Fruit fly (Drosophila melanogaster): ENCODE data around the gene Gorab.

The Gorab gene

DNA sequence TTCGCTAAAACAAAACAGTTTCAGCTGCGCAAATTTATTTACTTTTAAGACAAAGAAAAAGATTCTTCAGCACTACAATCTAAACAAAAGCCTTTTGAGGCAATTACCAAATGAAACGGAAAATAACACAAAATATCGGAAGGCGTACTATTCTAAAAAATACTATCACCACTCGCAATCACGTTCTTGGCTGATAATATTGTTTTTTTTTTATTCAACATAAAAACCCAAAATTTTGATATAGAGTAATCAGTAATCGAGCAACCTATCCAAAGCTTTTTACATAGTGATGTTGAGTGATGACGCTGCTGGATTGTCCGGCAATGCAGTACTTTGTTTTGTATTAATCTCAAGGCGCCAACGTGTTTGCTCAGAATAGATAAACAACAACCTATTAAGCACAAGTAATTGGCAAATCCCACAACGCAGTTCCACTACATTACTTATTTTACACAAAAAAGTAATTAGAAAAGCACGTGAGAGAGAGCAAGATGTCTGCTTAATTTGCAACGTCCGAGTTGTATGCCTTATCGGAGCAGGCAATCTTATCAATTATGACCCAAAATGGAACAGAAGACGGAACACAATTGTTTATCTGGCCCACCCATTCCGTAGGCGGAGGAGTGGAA is 2.4 kb upstream of the Gorab start:
- TF ChIP-seq Hr4 (GFP tag; optimal IDR thresholded peaks at IDR 0.05) (peak; percentile 39), CG8119 (GFP tag; IDR thresholded peaks at IDR 0.05) (peak; percentile 24; the same call in 1 of the 3 replicates), acj6 (GFP tag; optimal IDR thresholded peaks at IDR 0.05) (peak; percentile 38), esn (GFP tag; optimal IDR thresholded peaks at IDR 0.05) (peak; percentile 31), Smox (GFP tag; optimal IDR thresholded peaks at IDR 0.05) (peak; percentile 1), Hr39 (GFP tag; optimal IDR thresholded peaks at IDR 0.05) (peak; percentile 12), CG6792 (GFP tag; optimal IDR thresholded peaks at IDR 0.05) (no peak), Eip93F (GFP tag; optimal IDR thresholded peaks at IDR 0.05) (peak; percentile 34), lz (GFP tag; optimal IDR thresholded peaks at IDR 0.05) (peak; percentile 11), vri (GFP tag; optimal IDR thresholded peaks at IDR 0.05) (peak; percentile 29), Met (GFP tag; optimal IDR thresholded peaks at IDR 0.05) (peak; percentile 29), topi (GFP tag; optimal IDR thresholded peaks at IDR 0.05) (peak; percentile 33), CG10631 (GFP tag; optimal IDR thresholded peaks at IDR 0.05) (peak; percentile 26), CG11762 (GFP tag; optimal IDR thresholded peaks at IDR 0.05; ENCODE audit: insufficient read depth) (no peak), Gug (GFP tag; IDR thresholded peaks at IDR 0.05) (no peak), CG15336 (GFP tag; IDR thresholded peaks at IDR 0.05) (peak; percentile 27; the same call in 1 of the 2 replicates), cyc (GFP tag; optimal IDR thresholded peaks at IDR 0.05) (no peak), achi (GFP tag; optimal IDR thresholded peaks at IDR 0.05) (no peak), CG3919 (GFP tag; optimal IDR thresholded peaks at IDR 0.05) (peak; percentile 19), CG8319 (GFP tag; optimal IDR thresholded peaks at IDR 0.05) (no peak), fkh (GFP tag; optimal IDR thresholded peaks at IDR 0.05) (peak; percentile 37), OdsH (GFP tag; optimal IDR thresholded peaks at IDR 0.05) (peak; percentile 31), CG32006 (GFP tag; optimal IDR thresholded peaks at IDR 0.05) (peak; percentile 50), CG6163 (GFP tag; IDR thresholded peaks at IDR 0.05) (0 out of 3 replicates have a peak, but pooled peaks have one; percentile 6), svp (GFP tag) (no peak), ss (GFP tag; optimal IDR thresholded peaks at IDR 0.05) (no peak), pdm3 (GFP tag; optimal IDR thresholded peaks at IDR 0.05) (peak; percentile 14), Sox14 (GFP tag; optimal IDR thresholded peaks at IDR 0.05) (peak; percentile 37), CG6854 (GFP tag; optimal IDR thresholded peaks at IDR 0.05) (no peak), Eip78C (GFP tag) (peak; percentile 85), spab (GFP tag; optimal IDR thresholded peaks at IDR 0.05) (no peak), CG34406 (GFP tag; optimal IDR thresholded peaks at IDR 0.05) (no peak), CG31627 (GFP tag; optimal IDR thresholded peaks at IDR 0.05) (peak; percentile 7)

DNA sequence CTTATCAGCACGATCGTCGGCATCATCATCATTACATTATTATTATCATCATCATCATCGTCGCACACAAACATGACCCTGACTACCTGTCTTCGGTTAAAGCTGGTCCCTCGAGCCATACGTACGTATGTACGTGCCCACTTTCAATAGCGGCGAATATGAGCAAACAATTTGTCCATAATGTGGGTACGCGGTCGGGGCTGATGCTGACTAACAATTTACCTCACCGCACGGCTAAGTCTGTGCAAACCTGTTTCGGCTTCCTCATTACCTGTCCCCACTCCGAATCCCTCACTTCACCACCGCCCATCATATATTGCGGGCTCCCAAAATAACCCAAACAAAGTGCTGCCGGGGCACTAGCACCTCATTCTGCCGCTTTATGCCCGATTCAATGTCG is 1.8 kb upstream of the Gorab start:
- TF ChIP-seq CG1621 (tag; optimal IDR thresholded peaks at IDR 0.05) (no peak), CG32006 (GFP tag; optimal IDR thresholded peaks at IDR 0.05) (no peak), Blimp-1 (GFP tag; optimal IDR thresholded peaks at IDR 0.05) (peak; percentile 36), CG8632 (GFP tag; optimal IDR thresholded peaks at IDR 0.05) (no peak), net (GFP tag; optimal IDR thresholded peaks at IDR 0.05) (no peak), CG31627 (GFP tag; optimal IDR thresholded peaks at IDR 0.05) (no peak), fd59A (GFP tag; optimal IDR thresholded peaks at IDR 0.05) (no peak), CG10669 (GFP tag; optimal IDR thresholded peaks at IDR 0.05) (no peak), svp (GFP tag) (peak; percentile 18), Met (GFP tag; optimal IDR thresholded peaks at IDR 0.05) (no peak), dsx (GFP tag; optimal IDR thresholded peaks at IDR 0.05; ENCODE audit: poor library complexity, severe bottlenecking) (peak; percentile 32), Lpt (GFP tag; optimal IDR thresholded peaks at IDR 0.05) (no peak), CG11762 (GFP tag; optimal IDR thresholded peaks at IDR 0.05; ENCODE audit: insufficient read depth) (no peak), CG8119 (GFP tag; IDR thresholded peaks at IDR 0.05) (no peak), CG6163 (GFP tag; IDR thresholded peaks at IDR 0.05) (no peak), fkh (GFP tag; optimal IDR thresholded peaks at IDR 0.05) (peak; percentile 68), vri (GFP tag; optimal IDR thresholded peaks at IDR 0.05) (peak; percentile 26), CG11902 (GFP tag; optimal IDR thresholded peaks at IDR 0.05) (no peak), Gug (GFP tag; IDR thresholded peaks at IDR 0.05) (no peak)
